Worm (Caenorhabditis elegans): ENCODE results near the gene str-205.

DNA sequence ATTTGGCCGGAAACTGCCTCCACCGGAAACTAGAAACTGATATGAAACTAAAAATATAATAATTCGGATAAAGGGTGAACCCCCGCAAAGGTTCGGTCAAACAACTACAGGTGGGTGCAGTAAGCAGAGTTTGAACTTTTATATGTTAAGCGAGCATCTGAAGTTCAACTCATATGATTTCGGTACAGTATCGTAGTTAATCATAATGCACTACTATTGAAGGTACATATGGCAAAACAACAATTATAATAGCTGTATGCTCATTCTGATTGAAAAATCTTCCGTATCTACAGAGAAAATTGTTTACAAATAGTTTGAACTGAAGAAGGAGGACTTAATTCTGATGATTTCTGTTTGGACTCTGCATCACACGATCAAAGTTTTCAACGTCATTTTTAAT lies 3.5 kb upstream of the str-205 start:
- TF ChIP-seq ztf-11 (tag; optimal IDR thresholded peaks at IDR 0.05) (no peak), aly-2 (tag; optimal IDR thresholded peaks at IDR 0.05) (no peak), mdl-1 (tag; optimal IDR thresholded peaks at IDR 0.05) (no peak), nhr-237 (tag; optimal IDR thresholded peaks at IDR 0.05) (no peak), nhr-28 (tag; optimal IDR thresholded peaks at IDR 0.05) (no peak), ceh-28 (tag; optimal IDR thresholded peaks at IDR 0.05) (no peak), jun-1 (tag; optimal IDR thresholded peaks at IDR 0.05) (no peak)

Data from whole organism, L3 larva.